Fruit fly (Drosophila melanogaster) whole organism, embryonic: ENCODE data around the gene Usp8.

Source experiments
- C15 ChIP-seq: fragments of 200-800 bp; sonication (Bioruptor generic); IDR thresholded peaks from 3 replicates; pipeline ENCODE4 v1.3.6; 2022; ENCODE audit warnings: missing biosample characterization, missing genetic modification characterization
- CG12769 ChIP-seq: fragments of 200-800 bp; sonication (Bioruptor generic); optimal IDR thresholded peaks from 2 replicates; lab custom pipeline; 2019; ENCODE audit warnings: missing biosample characterization, mild to moderate bottlenecking, missing genetic modification characterization, moderate library complexity
- CG13123 ChIP-seq: fragments of 200-800 bp; sonication (Bioruptor generic); optimal IDR thresholded peaks from 2 replicates; lab custom pipeline; 2016; ENCODE audit warnings: missing biosample characterization, missing genetic modification characterization
- CG13296 ChIP-seq: fragments of 200-800 bp; sonication (Bioruptor generic); optimal IDR thresholded peaks from 3 replicates; lab custom pipeline; 2018; ENCODE audit warnings: missing biosample characterization, mild to moderate bottlenecking, missing genetic modification characterization
- CG13424 ChIP-seq: fragments of 200-800 bp; sonication (Bioruptor generic); optimal IDR thresholded peaks from 2 replicates; lab custom pipeline; 2019; ENCODE audit warnings: missing biosample characterization, mild to moderate bottlenecking, missing genetic modification characterization, moderate library complexity
- CG14667 ChIP-seq: fragments of 200-800 bp; sonication (Bioruptor generic); IDR thresholded peaks from 2 replicates; pipeline ENCODE4 v1.3.6; 2022; ENCODE audit warnings: missing biosample characterization, missing genetic modification characterization
- CG16863 ChIP-seq: fragments of 200-800 bp; sonication (Bioruptor generic); optimal IDR thresholded peaks from 3 replicates; lab custom pipeline; 2016; ENCODE audit warnings: missing biosample characterization, missing genetic modification characterization
- CG34376 ChIP-seq: fragments of 200-800 bp; sonication (Bioruptor generic); optimal IDR thresholded peaks from 2 replicates; lab custom pipeline; 2018; ENCODE audit warnings: missing biosample characterization, mild to moderate bottlenecking, missing genetic modification characterization
- CG5245 ChIP-seq: fragments of 200-800 bp; sonication (Bioruptor generic); optimal IDR thresholded peaks from 3 replicates; lab custom pipeline; 2016; ENCODE audit warnings: missing biosample characterization, missing genetic modification characterization
- CG6272 ChIP-seq: fragments of 200-800 bp; sonication (Bioruptor generic); IDR thresholded peaks from 2 replicates; pipeline ENCODE4 v1.3.6; 2022; ENCODE audit warnings: missing biosample characterization, missing genetic modification characterization
- CG6654 ChIP-seq: fragments of 200-800 bp; sonication (Bioruptor generic); optimal IDR thresholded peaks from 2 replicates; lab custom pipeline; 2017; ENCODE audit warnings: missing biosample characterization, mild to moderate bottlenecking, missing genetic modification characterization
- CG7928 ChIP-seq: fragments of 200-800 bp; sonication (Bioruptor generic); optimal IDR thresholded peaks from 2 replicates; lab custom pipeline; 2017; ENCODE audit warnings: missing biosample characterization, mild to moderate bottlenecking, missing genetic modification characterization
- CG9609 ChIP-seq: fragments of 200-800 bp; sonication (Bioruptor generic); optimal IDR thresholded peaks from 3 replicates; lab custom pipeline; 2016; ENCODE audit warnings: missing biosample characterization, missing genetic modification characterization
- Dip3 ChIP-seq: fragments of 200-800 bp; sonication (Bioruptor generic); optimal IDR thresholded peaks from 3 replicates; lab custom pipeline; 2016; ENCODE audit warnings: missing biosample characterization, missing genetic modification characterization
- HmgD ChIP-seq: fragments of 200-800 bp; sonication (Bioruptor generic); optimal IDR thresholded peaks from 3 replicates; lab custom pipeline; 2016; ENCODE audit warnings: missing biosample characterization, missing genetic modification characterization
- Hsf ChIP-seq: fragments of 200-800 bp; sonication (Bioruptor generic); optimal IDR thresholded peaks from 3 replicates; lab custom pipeline; 2016; ENCODE audit warnings: missing biosample characterization, missing genetic modification characterization
- Lhr ChIP-seq: fragments of 200-800 bp; sonication (Bioruptor generic); optimal IDR thresholded peaks from 3 replicates; lab custom pipeline; 2017; ENCODE audit warnings: mild to moderate bottlenecking, missing biosample characterization, missing genetic modification reagents, missing genetic modification characterization
- MTF-1 ChIP-seq: fragments of 200-800 bp; sonication (Bioruptor generic); optimal IDR thresholded peaks from 2 replicates; lab custom pipeline; 2018; ENCODE audit warnings: missing biosample characterization, mild to moderate bottlenecking, missing genetic modification characterization, borderline replicate concordance
- Med ChIP-seq: fragments of 200-800 bp; sonication (Bioruptor generic); peaks from one replicate; lab custom pipeline; 2016; ENCODE audit warnings: missing biosample characterization, missing genetic modification characterization, mild to moderate bottlenecking, inconsistent platforms, moderate library complexity
- Myb ChIP-seq: fragments of 200-800 bp; sonication (Bioruptor generic); optimal IDR thresholded peaks from 2 replicates; lab custom pipeline; 2016; ENCODE audit warnings: missing biosample characterization, missing genetic modification characterization
- Neu2 ChIP-seq: fragments of 200-800 bp; sonication (Bioruptor generic); optimal IDR thresholded peaks from 3 replicates; lab custom pipeline; 2016; ENCODE audit warnings: missing biosample characterization, missing genetic modification characterization, borderline replicate concordance
- Xbp1 ChIP-seq: fragments of 200-800 bp; sonication (Bioruptor generic); optimal IDR thresholded peaks from 3 replicates; lab custom pipeline; 2016; ENCODE audit warnings: missing biosample characterization, mild to moderate bottlenecking, missing genetic modification characterization
- ac ChIP-seq: fragments of 200-800 bp; sonication (Bioruptor generic); optimal IDR thresholded peaks from 3 replicates; lab custom pipeline; 2017; ENCODE audit warnings: missing biosample characterization, mild to moderate bottlenecking, missing genetic modification characterization
- bowl ChIP-seq: fragments of 200-800 bp; sonication (Bioruptor generic); IDR thresholded peaks from 2 replicates; pipeline ENCODE4 v1.3.6; 2022; ENCODE audit warnings: missing biosample characterization, missing genetic modification characterization
- caup ChIP-seq: fragments of 200-800 bp; sonication (Bioruptor generic); optimal IDR thresholded peaks from 3 replicates; lab custom pipeline; 2017; ENCODE audit warnings: missing biosample characterization, mild to moderate bottlenecking, missing genetic modification characterization, moderate library complexity; ENCODE audit not compliant: severe bottlenecking
- ci ChIP-seq: fragments of 200-800 bp; sonication (Bioruptor generic); IDR thresholded peaks from 3 replicates; pipeline ENCODE4 v1.3.6; 2022; ENCODE audit warnings: missing biosample characterization, missing genetic modification characterization
- danr ChIP-seq: fragments of 200-800 bp; sonication (Bioruptor generic); IDR thresholded peaks from 2 replicates; pipeline ENCODE4 v1.3.6; 2022; ENCODE audit warnings: missing biosample characterization, missing genetic modification characterization
- emc ChIP-seq: fragments of 200-800 bp; sonication (Bioruptor generic); optimal IDR thresholded peaks from 2 replicates; lab custom pipeline; 2016; ENCODE audit warnings: missing biosample characterization, missing genetic modification characterization
- en ChIP-seq: fragments of 200-800 bp; sonication (Bioruptor generic); optimal IDR thresholded peaks from 2 replicates; lab custom pipeline; 2016; ENCODE audit warnings: missing biosample characterization, missing genetic modification characterization
- fru ChIP-seq: fragments of >200 bp; optimal IDR thresholded peaks from 2 replicates; lab custom pipeline; 2017
- gce ChIP-seq: fragments of 200-800 bp; sonication (Bioruptor generic); IDR thresholded peaks from 3 replicates; pipeline ENCODE4 v1.3.6; 2022; ENCODE audit warnings: missing biosample characterization, missing genetic modification characterization
- gem ChIP-seq: fragments of 200-800 bp; sonication (Bioruptor generic); optimal IDR thresholded peaks from 2 replicates; lab custom pipeline; 2019; ENCODE audit warnings: missing biosample characterization, mild to moderate bottlenecking, missing genetic modification characterization, moderate library complexity
- gsb ChIP-seq: fragments of 200-800 bp; sonication (Bioruptor generic); IDR thresholded peaks from 2 replicates; pipeline ENCODE4 v1.3.6; 2022; ENCODE audit warnings: missing biosample characterization, missing genetic modification characterization
- gt ChIP-seq: fragments of 200-800 bp; sonication (Bioruptor generic); IDR thresholded peaks from 2 replicates; pipeline ENCODE4 v1.3.6; 2022; ENCODE audit warnings: missing biosample characterization, missing genetic modification characterization
- her ChIP-seq: fragments of 200-800 bp; sonication (Bioruptor generic); optimal IDR thresholded peaks from 2 replicates; lab custom pipeline; 2016; ENCODE audit warnings: missing biosample characterization, missing genetic modification characterization
- ind ChIP-seq: fragments of 200-800 bp; sonication (Bioruptor generic); optimal IDR thresholded peaks from 3 replicates; lab custom pipeline; 2016; ENCODE audit warnings: missing biosample characterization, missing genetic modification characterization
- insv ChIP-seq, 2 experiments: fragments of 200-800 bp; sonication (Bioruptor generic); optimal IDR thresholded peaks; 3 replicates each; lab custom pipeline; 2016 to 2018; ENCODE audit warnings: missing biosample characterization in 2 of 2, missing genetic modification characterization in 2 of 2
- kni ChIP-seq: fragments of 200-800 bp; sonication (Bioruptor generic); optimal IDR thresholded peaks from 3 replicates; lab custom pipeline; 2017; ENCODE audit warnings: mild to moderate bottlenecking, missing biosample characterization, missing genetic modification reagents, missing genetic modification characterization
- lab ChIP-seq: fragments of 200-800 bp; sonication (Bioruptor generic); optimal IDR thresholded peaks from 3 replicates; lab custom pipeline; 2017; ENCODE audit warnings: missing biosample characterization, missing genetic modification characterization, mild to moderate bottlenecking, moderate library complexity, missing genetic modification reagents
- lola ChIP-seq, 3 experiments: fragments of >200 bp in 2 of 3; fragments of 200-800 bp in 1 of 3; sonication (Bioruptor generic) in 1 of 3; optimal IDR thresholded peaks; 2 replicates each; lab custom pipeline; 2017 to 2019; ENCODE audit warnings: missing biosample characterization in 3 of 3, missing genetic modification characterization in 3 of 3, mild to moderate bottlenecking in 1 of 3, moderate library complexity in 1 of 3
- onecut ChIP-seq: fragments of 200-800 bp; sonication (Bioruptor generic); IDR thresholded peaks from 2 replicates; pipeline ENCODE4 v1.3.6; 2022; ENCODE audit warnings: missing biosample characterization, missing genetic modification characterization
- peb ChIP-seq: fragments of 200-800 bp; sonication (Bioruptor generic); IDR thresholded peaks from 2 replicates; pipeline ENCODE4 v1.3.6; 2022; ENCODE audit warnings: missing biosample characterization, missing genetic modification characterization
- pfk ChIP-seq: fragments of 200-800 bp; sonication (Bioruptor generic); optimal IDR thresholded peaks from 2 replicates; lab custom pipeline; 2018; ENCODE audit warnings: missing biosample characterization, mild to moderate bottlenecking, missing genetic modification characterization, moderate library complexity
- pros ChIP-seq: fragments of 200-800 bp; sonication (Bioruptor generic); optimal IDR thresholded peaks from 3 replicates; lab custom pipeline; 2019; ENCODE audit warnings: missing biosample characterization, mild to moderate bottlenecking, missing genetic modification characterization, moderate library complexity
- psq ChIP-seq: fragments of 200-800 bp; sonication (Bioruptor generic); optimal IDR thresholded peaks from 2 replicates; lab custom pipeline; 2017; ENCODE audit warnings: missing biosample characterization, missing genetic modification characterization
- run ChIP-seq: fragments of 200-800 bp; sonication (Bioruptor generic); optimal IDR thresholded peaks from 3 replicates; lab custom pipeline; 2018; ENCODE audit warnings: missing biosample characterization, mild to moderate bottlenecking, missing genetic modification characterization
- sc ChIP-seq, 3 experiments: fragments of >200 bp in 2 of 3; fragments of 200-800 bp in 1 of 3; sonication (Bioruptor generic) in 1 of 3; optimal IDR thresholded peaks; 2 replicates in 2 of 3; 3 replicates in 1 of 3; lab custom pipeline; 2017; ENCODE audit warnings: mild to moderate bottlenecking in 1 of 3, missing biosample characterization in 1 of 3, missing genetic modification characterization in 1 of 3, missing genetic modification reagents in 1 of 3
- shn ChIP-seq: fragments of 200-800 bp; sonication (Bioruptor generic); optimal IDR thresholded peaks from 3 replicates; lab custom pipeline; 2016; ENCODE audit warnings: missing biosample characterization, missing genetic modification characterization
- sug ChIP-seq: fragments of 200-800 bp; optimal IDR thresholded peaks from 2 replicates; lab custom pipeline; 2019; ENCODE audit warnings: missing biosample characterization, mild to moderate bottlenecking, missing genetic modification characterization, moderate library complexity
- tna ChIP-seq: fragments of 200-800 bp; sonication (Bioruptor generic); IDR thresholded peaks from 2 replicates; pipeline ENCODE4 v1.3.6; 2022; ENCODE audit warnings: missing biosample characterization, missing genetic modification characterization; ENCODE audit not compliant: partially characterized antibody
- trem ChIP-seq: fragments of 200-800 bp; optimal IDR thresholded peaks from 3 replicates; lab custom pipeline; 2019; ENCODE audit warnings: missing biosample characterization, mild to moderate bottlenecking, missing genetic modification characterization, moderate library complexity
- trh ChIP-seq: fragments of 200-800 bp; sonication (Bioruptor generic); optimal IDR thresholded peaks from 2 replicates; lab custom pipeline; 2016; ENCODE audit warnings: missing biosample characterization, missing genetic modification characterization

Usp8 gene

dm6 chr3R:21140458-21140857, 6.4 kb downstream of the Usp8 start, which contains the start of gene SNF4Agamma (continued):
- TF ChIP-seq Xbp1 (GFP tag; lab: Kevin White, UChicago) (peak; percentile 57), gt (GFP tag; lab: Robert Waterston, UW) (no peak), CG6654 (GFP tag; lab: Kevin White, UChicago) (no peak), gsb (GFP tag; lab: Robert Waterston, UW) (no peak), en (GFP tag; lab: Kevin White, UChicago) (no peak), psq (no peak), CG16863 (no peak), CG7928 (GFP tag; lab: Kevin White, UChicago) (no peak), emc (GFP tag; lab: Kevin White, UChicago) (no peak), ac (no peak), her (GFP tag; lab: Kevin White, UChicago) (peak; percentile 15), fru (lab: Kevin White, UChicago) (no peak), trem (peak; percentile 63), lab (no peak), caup (GFP tag; lab: Kevin White, UChicago) (no peak), Med (GFP tag; lab: Kevin White, UChicago) (peak; percentile 83), gem (tag; lab: Kevin White, UChicago) (peak; percentile 50), ci (GFP tag; lab: Robert Waterston, UW) (no peak), HmgD (GFP tag; lab: Kevin White, UChicago) (no peak), CG13424 (peak; percentile 11), C15 (GFP tag; lab: Robert Waterston, UW) (no peak), shn (no peak), CG9609 (GFP tag; lab: Kevin White, UChicago) (peak; percentile 24), pfk (no peak), Myb (GFP tag; lab: Kevin White, UChicago) (peak; percentile 80), MTF-1 (GFP tag; lab: Kevin White, UChicago) (no peak), CG34376 (no peak), trh (GFP tag; lab: Kevin White, UChicago) (no peak), CG13123 (no peak), sc (optimal IDR thresholded peaks at IDR 0.05; lab: Kevin White, UChicago) (no peak), sc (GFP tag; optimal IDR thresholded peaks at IDR 0.05; lab: Kevin White, UChicago) (no peak), tna (GFP tag; lab: Robert Waterston, UW) (no peak), ind (GFP tag; lab: Kevin White, UChicago) (no peak), CG14667 (GFP tag; lab: Robert Waterston, UW) (no peak), lola (GFP tag; optimal IDR thresholded peaks at IDR 0.05; lab: Kevin White, UChicago) (no peak), Lhr (GFP tag; lab: Kevin White, UChicago) (peak; percentile 45), peb (GFP tag; lab: Robert Waterston, UW) (no peak), gce (GFP tag; lab: Robert Waterston, UW) (no peak), Hsf (GFP tag; lab: Kevin White, UChicago) (peak; percentile 4), kni (GFP tag; lab: Kevin White, UChicago) (no peak), run (no peak), bowl (no peak), insv (GFP tag; optimal IDR thresholded peaks at IDR 0.05; lab: Kevin White, UChicago) (peak in 1 of 2 experiments; percentile 58), CG12769 (tag; lab: Kevin White, UChicago) (no peak), Neu2 (GFP tag; lab: Kevin White, UChicago) (no peak), danr (GFP tag; lab: Robert Waterston, UW) (no peak), CG5245 (GFP tag; lab: Kevin White, UChicago) (no peak), CG6272 (GFP tag; lab: Robert Waterston, UW) (no peak), onecut (GFP tag; lab: Robert Waterston, UW) (no peak), pros (no peak), Dip3 (GFP tag; lab: Kevin White, UChicago) (peak; percentile 12), sug (tag; lab: Kevin White, UChicago) (peak; percentile 63), CG13296 (GFP tag; lab: Kevin White, UChicago) (no peak)
